Worm (Caenorhabditis elegans): ENCODE measurements around the gene osta-1.
A peak's percentile ranks its signal among the peaks of the same experiment; 100 is the strongest.

The osta-1 gene

ce11 chrII:8212-8611 lies 1.8 kb downstream of the osta-1 start:
- TF ChIP-seq ceh-100 (GFP tag; IDR thresholded peaks at IDR 0.05) (no peak), mes-4 (tag; optimal IDR thresholded peaks at IDR 0.05) (no peak), madf-10 (tag; optimal IDR thresholded peaks at IDR 0.05) (no peak), attf-6 (GFP tag; IDR thresholded peaks at IDR 0.05) (no peak), somi-1 (GFP tag; optimal IDR thresholded peaks at IDR 0.05) (no peak), ztf-25 (GFP tag; IDR thresholded peaks at IDR 0.05) (no peak), nfyb-1 (GFP tag; IDR thresholded peaks at IDR 0.05) (no peak), F33H1.4 (GFP tag; IDR thresholded peaks at IDR 0.05) (no peak), let-607 (tag; optimal IDR thresholded peaks at IDR 0.05) (no peak), dpl-1 (GFP tag; optimal IDR thresholded peaks at IDR 0.05) (no peak), nhr-120 (GFP tag; IDR thresholded peaks at IDR 0.05) (no peak), egl-44 (GFP tag; IDR thresholded peaks at IDR 0.05) (no peak)

ce11 chrII:11783-12182 lies 5.3 kb downstream of the osta-1 start, which contains the start of gene best-4:
Gene best-4 (minus strand): TSS chrII:11883.
- no peak for TF ChIP-seq dox-1 (GFP tag; IDR thresholded peaks at IDR 0.05)
- TF ChIP-seq K11D2.4 (GFP tag; IDR thresholded peaks at IDR 0.05): no peak
- TF ChIP-seq Y53F4B.3 (GFP tag; IDR thresholded peaks at IDR 0.05): no peak
- no peak for TF ChIP-seq snpc-1.3 (tag; optimal IDR thresholded peaks at IDR 0.05; ENCODE audit: insufficient read depth)
- TF ChIP-seq dpff-1 (tag; optimal IDR thresholded peaks at IDR 0.05): no peak
- no peak for TF ChIP-seq K12H6.12 (tag; optimal IDR thresholded peaks at IDR 0.05)
- no peak for TF ChIP-seq bed-1 (GFP tag; IDR thresholded peaks at IDR 0.05)
- no peak for TF ChIP-seq nhr-80 (tag; optimal IDR thresholded peaks at IDR 0.05)
- TF ChIP-seq ztf-18 (tag; optimal IDR thresholded peaks at IDR 0.05): no peak
- no peak for TF ChIP-seq hlh-12 (tag; optimal IDR thresholded peaks at IDR 0.05)
- TF ChIP-seq hmg-20 (GFP tag; IDR thresholded peaks at IDR 0.05): no peak

ce11 chrII:12685-13084 lies 6.2 kb downstream of the osta-1 start, which contains the start of gene best-3:
Gene best-3 (plus strand): TSS chrII:12985.
- TF ChIP-seq chd-7 (tag; optimal IDR thresholded peaks at IDR 0.05): no peak
- no peak for TF ChIP-seq T26A5.8 (tag; optimal IDR thresholded peaks at IDR 0.05)
- no peak for TF ChIP-seq rcor-1 (GFP tag; IDR thresholded peaks at IDR 0.05)
- TF ChIP-seq F23B12.7 (tag; optimal IDR thresholded peaks at IDR 0.05; ENCODE audit: insufficient read depth): no peak

- TF ChIP-seq F52B5.7 (tag; optimal IDR thresholded peaks at IDR 0.05) (no peak), K12H6.12 (tag; optimal IDR thresholded peaks at IDR 0.05) (peak; percentile 73), hsf-1 (GFP tag; IDR thresholded peaks at IDR 0.05) (no peak), madf-3 (GFP tag; IDR thresholded peaks at IDR 0.05) (no peak), nfya-1 (tag; optimal IDR thresholded peaks at IDR 0.05; ENCODE audit: borderline replicate concordance, insufficient read depth) (no peak), fkh-3 (tag; optimal IDR thresholded peaks at IDR 0.05) (no peak), nhr-179 (tag; optimal IDR thresholded peaks at IDR 0.05) (no peak), ceh-27 (GFP tag; optimal IDR thresholded peaks at IDR 0.05) (peak; percentile 83), F10E7.11 (tag; optimal IDR thresholded peaks at IDR 0.05) (no peak), madf-6 (GFP tag; IDR thresholded peaks at IDR 0.05) (no peak), ceh-79 (tag; optimal IDR thresholded peaks at IDR 0.05) (no peak), F37B4.10 (GFP tag; IDR thresholded peaks at IDR 0.05) (no peak), C17E4.6 (GFP tag; IDR thresholded peaks at IDR 0.05) (no peak), dpff-1 (tag; optimal IDR thresholded peaks at IDR 0.05) (no peak), attf-6 (GFP tag; IDR thresholded peaks at IDR 0.05) (no peak), madf-8 (GFP tag; conservative IDR thresholded peaks at IDR 0.05) (no peak), athp-1 (tag; optimal IDR thresholded peaks at IDR 0.05) (no peak), atf-7 (tag; optimal IDR thresholded peaks at IDR 0.05) (peak; percentile 71), him-1 (tag; optimal IDR thresholded peaks at IDR 0.05) (no peak), mcd-1 (GFP tag; IDR thresholded peaks at IDR 0.05) (peak; percentile 67), mes-4 (tag; optimal IDR thresholded peaks at IDR 0.05) (no peak), pha-4 (tag; optimal IDR thresholded peaks at IDR 0.05) (no peak), nhr-27 (tag; optimal IDR thresholded peaks at IDR 0.05) (no peak)
These were observed 12.3 kb downstream of the osta-1 start for ce11 chrII:18787-19186.
